Worm (Caenorhabditis elegans) whole organism, mixed stage, embryonic: ENCODE results near the gene gcy-34.

Source experiments
- M03D4.4 ChIP-seq: sonication (generic microtip); optimal IDR thresholded peaks from 2 replicates; lab custom pipeline; 2017; ENCODE audit warnings: mild to moderate bottlenecking, missing genetic modification characterization, missing compliant biosample characterization
- bed-3 ChIP-seq: fragments of 200-800 bp; sonication (Bioruptor generic); optimal IDR thresholded peaks from 3 replicates; lab custom pipeline; 2018; ENCODE audit warnings: mild to moderate bottlenecking, missing genetic modification characterization, moderate library complexity, missing compliant biosample characterization
- blmp-1 ChIP-seq: fragments of 150-350 bp; optimal IDR thresholded peaks from 2 replicates; lab custom pipeline; 2014; ENCODE audit warnings: missing biosample characterization, missing genetic modification characterization
- ceh-39 ChIP-seq: fragments of 150-350 bp; optimal IDR thresholded peaks from 2 replicates; lab custom pipeline; 2014; ENCODE audit warnings: missing biosample characterization, missing genetic modification characterization
- ceh-43 ChIP-seq: fragments of 200-800 bp; sonication (Bioruptor generic); optimal IDR thresholded peaks from 2 replicates; lab custom pipeline; 2018; ENCODE audit warnings: mild to moderate bottlenecking, missing genetic modification characterization, moderate library complexity, missing compliant biosample characterization
- ceh-83 ChIP-seq: fragments of 200-800 bp; sonication (Bioruptor generic); optimal IDR thresholded peaks from 2 replicates; lab custom pipeline; 2018; ENCODE audit warnings: mild to moderate bottlenecking, missing genetic modification characterization, missing compliant biosample characterization
- ces-1 ChIP-seq: fragments of 150-350 bp; optimal IDR thresholded peaks from 2 replicates; lab custom pipeline; 2014; ENCODE audit warnings: missing biosample characterization, missing genetic modification reagents, missing genetic modification characterization
- drap-1 ChIP-seq: fragments of 200-800 bp; sonication (Bioruptor generic); optimal IDR thresholded peaks from 3 replicates; lab custom pipeline; 2018; ENCODE audit warnings: mild to moderate bottlenecking, missing genetic modification characterization, missing compliant biosample characterization
- elt-1 ChIP-seq: sonication (generic microtip); optimal IDR thresholded peaks from 2 replicates; lab custom pipeline; 2017; ENCODE audit warnings: missing genetic modification characterization, mild to moderate bottlenecking, missing compliant biosample characterization, antibody characterized with exemption, moderate library complexity, borderline replicate concordance; ENCODE audit not compliant: insufficient read depth
- elt-3 ChIP-seq: fragments of 150-350 bp; optimal IDR thresholded peaks from 2 replicates; lab custom pipeline; 2014; ENCODE audit warnings: missing biosample characterization, missing genetic modification characterization
- flh-1 ChIP-seq: fragments of 200-800 bp; sonication (Bioruptor generic); optimal IDR thresholded peaks from 2 replicates; lab custom pipeline; 2018; ENCODE audit warnings: mild to moderate bottlenecking, missing genetic modification characterization, moderate library complexity, missing compliant biosample characterization
- lin-13 ChIP-seq: fragments of 150-350 bp; optimal IDR thresholded peaks from 2 replicates; lab custom pipeline; 2014; ENCODE audit warnings: missing biosample characterization, missing genetic modification characterization
- lin-32 ChIP-seq: fragments of 200-800 bp; sonication (Bioruptor generic); optimal IDR thresholded peaks from 2 replicates; lab custom pipeline; 2018; ENCODE audit warnings: mild to moderate bottlenecking, missing genetic modification characterization, missing compliant biosample characterization
- lsy-2 ChIP-seq: fragments of 150-350 bp; optimal IDR thresholded peaks from 2 replicates; lab custom pipeline; 2014; ENCODE audit warnings: missing biosample characterization, missing genetic modification characterization
- mep-1 ChIP-seq: fragments of 150-350 bp; optimal IDR thresholded peaks from 2 replicates; lab custom pipeline; 2017; ENCODE audit warnings: missing biosample characterization, missing genetic modification reagents, missing genetic modification characterization, inconsistent platforms
- mls-2 ChIP-seq: sonication (generic microtip); optimal IDR thresholded peaks from 2 replicates; lab custom pipeline; 2016; ENCODE audit warnings: mild to moderate bottlenecking, missing genetic modification characterization, moderate library complexity, missing compliant biosample characterization
- nhr-12 ChIP-seq: fragments of 150-350 bp; optimal IDR thresholded peaks from 2 replicates; lab custom pipeline; 2014; ENCODE audit warnings: missing biosample characterization, missing genetic modification characterization
- nhr-2 ChIP-seq: fragments of 150-350 bp; optimal IDR thresholded peaks from 2 replicates; lab custom pipeline; 2014; ENCODE audit warnings: missing biosample characterization, missing genetic modification characterization
- nhr-237 ChIP-seq: fragments of 150-350 bp; optimal IDR thresholded peaks from 2 replicates; lab custom pipeline; 2014; ENCODE audit warnings: missing biosample characterization, missing genetic modification characterization
- pha-4 ChIP-seq: fragments of 150-350 bp; optimal IDR thresholded peaks from 2 replicates; lab custom pipeline; 2018; ENCODE audit warnings: missing biosample characterization, missing genetic modification reagents, missing genetic modification characterization
- sem-2 ChIP-seq: fragments of 200-800 bp; sonication (Bioruptor generic); optimal IDR thresholded peaks from 2 replicates; lab custom pipeline; 2018; ENCODE audit warnings: mild to moderate bottlenecking, missing genetic modification characterization, missing compliant biosample characterization
- snpc-4 ChIP-seq: fragments of 150-350 bp; optimal IDR thresholded peaks from 2 replicates; lab custom pipeline; 2014; ENCODE audit warnings: missing biosample characterization, missing genetic modification characterization
- sptf-1 ChIP-seq: sonication (generic microtip); optimal IDR thresholded peaks from 2 replicates; lab custom pipeline; 2017; ENCODE audit warnings: mild to moderate bottlenecking, missing genetic modification characterization, moderate library complexity, missing compliant biosample characterization
- tbx-8 ChIP-seq: fragments of 200-800 bp; sonication (Bioruptor generic); optimal IDR thresholded peaks from 2 replicates; lab custom pipeline; 2018; ENCODE audit warnings: mild to moderate bottlenecking, missing genetic modification characterization, moderate library complexity, missing compliant biosample characterization
- unc-120 ChIP-seq: sonication (generic microtip); optimal IDR thresholded peaks from 2 replicates; lab custom pipeline; 2017; ENCODE audit warnings: missing genetic modification characterization, missing compliant biosample characterization; ENCODE audit not compliant: poor library complexity, severe bottlenecking
- unc-62 ChIP-seq: fragments of 150-350 bp; optimal IDR thresholded peaks from 2 replicates; lab custom pipeline; 2014; ENCODE audit warnings: missing biosample characterization, missing genetic modification reagents, missing genetic modification characterization
- zip-8 ChIP-seq: fragments of 150-350 bp; optimal IDR thresholded peaks from 2 replicates; lab custom pipeline; 2014; ENCODE audit warnings: missing biosample characterization, missing genetic modification characterization
- ztf-11 ChIP-seq: fragments of 150-350 bp; optimal IDR thresholded peaks from 2 replicates; lab custom pipeline; 2014; ENCODE audit warnings: missing biosample characterization, missing genetic modification characterization

gcy-34 gene

DNA sequence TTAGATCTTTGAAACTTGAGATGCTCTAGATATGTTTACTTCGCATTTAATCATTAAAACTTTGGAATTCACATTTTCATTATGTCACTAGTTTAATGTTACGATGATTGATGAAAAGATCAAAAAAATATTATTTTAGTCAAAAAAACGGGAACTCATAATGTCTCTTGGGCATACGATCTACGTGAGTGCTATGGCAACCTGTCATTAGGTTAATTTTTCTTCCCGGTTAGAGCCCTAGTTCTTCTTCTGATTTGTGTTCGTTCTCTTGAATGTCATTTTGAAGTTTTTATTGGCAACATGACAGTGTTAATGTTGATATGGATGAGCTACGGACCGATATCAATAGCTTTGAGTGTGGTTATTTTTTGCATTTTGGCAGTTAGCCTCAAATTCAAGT, 22.3 kb downstream of the gcy-34 start, which contains the start of gene srg-46:
Gene srg-46 (plus strand): TSS at position 301 of the 400 bp plus-strand sequence.
- TF ChIP-seq lin-13 (tag; lab: Kevin White, UChicago): no peak
- no peak for TF ChIP-seq ceh-39 (tag; lab: Kevin White, UChicago)
- TF ChIP-seq nhr-2 (tag; lab: Kevin White, UChicago): no peak
- TF ChIP-seq lsy-2 (tag; lab: Kevin White, UChicago): no peak
- no peak for TF ChIP-seq ztf-11 (tag; lab: Kevin White, UChicago)
- TF ChIP-seq ces-1 (GFP tag; lab: Kevin White, UChicago): no peak
- no peak for TF ChIP-seq elt-3
- no peak for TF ChIP-seq unc-120 (tag; lab: Kevin White, UChicago)
- TF ChIP-seq flh-1 (GFP tag; lab: Kevin White, UChicago): no peak
- no peak for TF ChIP-seq ceh-83 (GFP tag; lab: Kevin White, UChicago)
- no peak for TF ChIP-seq sem-2
- no peak for TF ChIP-seq sptf-1
- no peak for TF ChIP-seq mls-2 (tag; lab: Kevin White, UChicago)
- TF ChIP-seq blmp-1 (tag; lab: Kevin White, UChicago): no peak
- TF ChIP-seq elt-1: no peak
- TF ChIP-seq lin-32 (GFP tag; lab: Kevin White, UChicago): no peak
- no peak for TF ChIP-seq zip-8 (tag; lab: Kevin White, UChicago)

DNA sequence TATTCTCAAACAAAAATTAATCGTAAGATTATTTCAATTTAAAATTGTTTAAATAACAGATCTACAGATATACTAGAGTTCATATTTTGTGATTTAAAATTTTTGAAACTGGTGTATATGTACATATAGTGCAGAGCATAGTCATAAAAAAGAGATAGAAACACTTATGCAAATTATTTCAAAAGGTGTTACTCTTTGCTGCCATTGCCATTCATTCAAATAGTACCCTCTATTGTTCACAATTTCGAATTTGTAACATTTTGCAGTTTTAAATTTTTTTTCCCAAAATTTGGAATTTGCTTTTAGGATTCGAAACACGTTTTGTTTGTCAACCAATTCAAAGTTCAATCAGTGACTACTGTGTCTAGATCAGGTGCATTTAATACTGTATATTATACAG, 25.4 kb downstream of the gcy-34 start, which contains the start of gene F32H5.4:
Gene F32H5.4 (plus strand): TSS at position 301 of the 400 bp plus-strand sequence.
- TF ChIP-seq snpc-4 (tag; lab: Kevin White, UChicago) (no peak), tbx-8 (no peak)

DNA sequence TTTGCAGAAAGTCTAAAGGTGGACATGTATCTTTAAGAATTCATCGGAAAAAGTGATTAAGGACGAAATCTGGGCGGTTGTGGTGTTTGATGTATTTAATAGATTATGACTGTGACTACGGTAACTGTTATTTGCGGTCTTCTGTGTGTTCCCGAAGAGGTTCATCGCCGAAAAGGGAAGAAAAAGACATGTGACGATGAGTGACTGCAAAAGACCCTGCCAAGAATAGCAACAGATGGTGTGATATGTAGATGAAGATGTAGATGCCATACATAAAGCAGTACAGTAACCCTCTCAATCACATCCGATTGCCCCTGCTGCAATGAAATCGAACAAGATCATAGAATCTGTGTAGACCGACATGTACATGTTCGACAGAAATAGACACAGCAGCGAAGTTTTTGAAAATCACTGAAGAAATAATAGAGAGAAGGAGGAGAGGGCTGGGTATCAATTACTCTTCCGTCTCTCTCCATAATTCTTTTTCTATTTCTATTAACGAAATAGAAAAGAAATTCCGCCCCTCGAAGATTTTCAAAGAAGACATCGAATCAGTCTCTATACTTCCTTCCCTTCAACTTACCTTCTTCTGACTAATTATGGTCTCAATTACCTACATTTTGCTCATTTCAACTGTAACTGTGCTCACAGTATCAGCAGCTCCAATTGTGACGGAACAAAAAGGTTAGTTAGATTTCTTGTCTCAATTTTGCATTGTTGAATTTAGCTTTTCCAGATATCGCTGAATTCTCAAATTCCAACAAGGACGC, 26.7 kb downstream of the gcy-34 start, which contains the start of gene F32H5.3:
Gene F32H5.3 (plus strand): TSS at position 513 of the 770 bp plus-strand sequence.
- no peak for TF ChIP-seq unc-62 (GFP tag; lab: Kevin White, UChicago)
- TF ChIP-seq tbx-8: no peak
- no peak for TF ChIP-seq sptf-1
- TF ChIP-seq pha-4 (tag; lab: Kevin White, UChicago): no peak
- TF ChIP-seq lin-32 (GFP tag; lab: Kevin White, UChicago): no peak
- no peak for TF ChIP-seq ceh-83 (GFP tag; lab: Kevin White, UChicago)
- TF ChIP-seq lsy-2 (tag; lab: Kevin White, UChicago): no peak
- TF ChIP-seq bed-3 (GFP tag; lab: Kevin White, UChicago): no peak
- TF ChIP-seq elt-3: no peak

ce11 chrV:13357652-13358281, 27.9 kb downstream of the gcy-34 start, which contains the start of gene F32H5.1:
F32H5.1 (minus strand) TSS chrV:13358037.
- TF ChIP-seq sptf-1: no peak
- no peak for TF ChIP-seq elt-3
- TF ChIP-seq mep-1 (tag; lab: Kevin White, UChicago): no peak
- no peak for TF ChIP-seq tbx-8
- TF ChIP-seq bed-3 (GFP tag; lab: Kevin White, UChicago): no peak
- no peak for TF ChIP-seq lin-32 (GFP tag; lab: Kevin White, UChicago)
- no peak for TF ChIP-seq nhr-237
- no peak for TF ChIP-seq nhr-2 (tag; lab: Kevin White, UChicago)

- TF ChIP-seq ztf-11 (tag; lab: Kevin White, UChicago): no peak
- TF ChIP-seq M03D4.4 (tag; lab: Kevin White, UChicago): no peak
- TF ChIP-seq snpc-4 (tag; lab: Kevin White, UChicago): no peak
- TF ChIP-seq unc-62 (GFP tag; lab: Kevin White, UChicago): no peak
- TF ChIP-seq ceh-83 (GFP tag; lab: Kevin White, UChicago): no peak
- TF ChIP-seq zip-8 (tag; lab: Kevin White, UChicago): no peak
- TF ChIP-seq ceh-43 (GFP tag; lab: Kevin White, UChicago): no peak
- no peak for TF ChIP-seq sem-2
- no peak for TF ChIP-seq nhr-2 (tag; lab: Kevin White, UChicago)
- no peak for TF ChIP-seq nhr-12
- no peak for TF ChIP-seq ceh-39 (tag; lab: Kevin White, UChicago)
- TF ChIP-seq tbx-8: no peak
- TF ChIP-seq sptf-1: no peak
- TF ChIP-seq drap-1: no peak
- TF ChIP-seq lin-32 (GFP tag; lab: Kevin White, UChicago): no peak
- no peak for TF ChIP-seq mep-1 (tag; lab: Kevin White, UChicago)
These were observed 29.5 kb downstream of the gcy-34 start for ce11 chrV:13356210-13356609.
